Worm (Caenorhabditis elegans) whole organism, L4/young adult: Measurements from ENCODE around the gene tnc-2.
"Not testable (repeated sequence)": the region's sequence is repeated elsewhere in the genome, so short reads cannot be mapped to it uniquely, and the experiment has no call there.

Source experiments
- W03F9.2 ChIP-seq: fragments of 150-350 bp; optimal IDR thresholded peaks from 2 replicates; lab custom pipeline; 2014; ENCODE audit warnings: missing biosample characterization, missing genetic modification characterization
- dao-5 ChIP-seq: sonication (generic microtip); optimal IDR thresholded peaks from 2 replicates; lab custom pipeline; 2016; ENCODE audit warnings: missing genotype, missing genetic modification characterization, moderate library complexity, missing compliant biosample characterization
- him-1 ChIP-seq: sonication (generic microtip); optimal IDR thresholded peaks from 2 replicates; lab custom pipeline; 2016; ENCODE audit warnings: missing genotype, missing genetic modification reagents, missing genetic modification characterization, missing compliant biosample characterization

The tnc-2 gene

ce11 chrII:10466552-10466951, at the start of gene tnc-2:
Gene tnc-2, plus strand, starts transcription at chrII:10466852.
- TF ChIP-seq dao-5 (no peak), him-1 (tag; lab: Kevin White, UChicago) (no peak), W03F9.2 (no peak)

ce11 chrII:10421941-10422340, 44.7 kb upstream of the tnc-2 start, which contains the start of gene frpr-21:
Gene frpr-21, minus strand, starts transcription at chrII:10422041.
- TF ChIP-seq dao-5 (no peak), W03F9.2 (no peak), him-1 (tag; lab: Kevin White, UChicago) (no peak)

ce11 chrII:10435836-10436235, 30.8 kb upstream of the tnc-2 start, which contains the start of gene cut-4:
Gene cut-4, plus strand, starts transcription at chrII:10436136.
- TF ChIP-seq him-1 (tag; lab: Kevin White, UChicago) (no peak), W03F9.2 (no peak), dao-5 (no peak)

DNA sequence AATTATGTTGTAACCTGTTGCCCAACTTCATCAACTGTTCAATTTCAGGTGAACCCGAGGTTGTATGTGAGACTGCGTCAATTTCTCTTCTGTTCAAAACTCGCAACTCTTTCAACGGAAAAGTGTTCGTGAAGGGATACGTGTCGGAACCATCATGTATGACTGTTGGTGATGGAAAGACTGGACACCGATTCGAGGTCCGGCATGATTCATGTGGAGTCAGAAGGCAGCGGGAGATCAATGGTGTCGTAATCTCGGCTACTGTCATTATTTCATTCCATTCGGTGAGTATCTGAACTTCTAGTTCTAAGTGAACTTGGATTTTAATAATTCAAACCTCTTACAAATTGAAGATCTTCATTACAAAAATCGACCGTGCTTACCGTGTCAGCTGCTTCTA, 28.8 kb upstream of the tnc-2 start:
- TF ChIP-seq W03F9.2, result no peak
- TF ChIP-seq him-1 (tag; lab: Kevin White, UChicago), result no peak
- TF ChIP-seq dao-5, result no peak

ce11 chrII:10439976-10440375, 26.7 kb upstream of the tnc-2 start, which contains the start of gene E04D5.4:
Gene E04D5.4, plus strand, starts transcription at chrII:10440276.
- no peak for TF ChIP-seq W03F9.2
- TF ChIP-seq dao-5, result no peak
- TF ChIP-seq him-1 (tag; lab: Kevin White, UChicago), result no peak

DNA sequence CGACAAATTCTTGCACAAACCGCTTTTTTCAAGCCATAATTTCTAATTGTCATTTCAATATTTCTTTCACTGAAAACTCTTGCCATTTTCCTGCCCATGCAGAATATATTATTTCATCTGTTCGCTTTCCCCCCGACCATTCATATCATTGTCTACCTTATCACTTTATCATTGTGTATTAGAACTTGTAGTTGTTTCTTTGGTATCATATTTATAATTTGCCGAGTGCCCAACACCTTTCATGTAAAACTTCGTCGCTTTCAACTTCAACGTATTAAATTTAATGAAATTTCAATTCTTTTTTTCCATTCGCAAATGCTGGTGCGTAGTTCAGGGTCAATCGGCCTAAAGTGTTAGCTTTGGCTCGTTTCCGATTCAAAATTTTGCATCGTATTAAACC, 23.8 kb upstream of the tnc-2 start, which contains the start of gene ZK673.1:
Gene ZK673.1 (plus strand): TSS at position 301 of the 400 bp plus-strand sequence.
- TF ChIP-seq dao-5; W03F9.2; him-1 (tag; lab: Kevin White, UChicago): not testable (repeated sequence)

ce11 chrII:10443898-10444297, 22.8 kb upstream of the tnc-2 start:
- TF ChIP-seq dao-5, result no peak
- TF ChIP-seq W03F9.2, result no peak
- no peak for TF ChIP-seq him-1 (tag; lab: Kevin White, UChicago)

- no peak for TF ChIP-seq dao-5
Observed at ce11 chrII:10444971-10445707, 21.5 kb upstream of the tnc-2 start.

ce11 chrII:10445738-10446137, 20.9 kb upstream of the tnc-2 start:
- TF ChIP-seq him-1 (tag; lab: Kevin White, UChicago) (no peak), dao-5 (no peak), W03F9.2 (no peak)

- peak; percentile 13 for TF ChIP-seq W03F9.2
- TF ChIP-seq him-1 (tag; lab: Kevin White, UChicago), result no peak
Observed at ce11 chrII:10446300-10446699, 20.4 kb upstream of the tnc-2 start.

- TF ChIP-seq W03F9.2 (no peak), him-1 (tag; lab: Kevin White, UChicago) (no peak), dao-5 (no peak)
Observed at ce11 chrII:10446814-10447213, 19.8 kb upstream of the tnc-2 start.

ce11 chrII:10447348-10448316, 19.0 kb upstream of the tnc-2 start, which contains the start of gene ZK673.2:
Gene ZK673.2, plus strand, starts transcription at chrII:10448266.
- TF ChIP-seq W03F9.2, result no peak
- no peak for TF ChIP-seq dao-5
- no peak for TF ChIP-seq him-1 (tag; lab: Kevin White, UChicago)

- TF ChIP-seq W03F9.2 (no peak), dao-5 (no peak), him-1 (tag; lab: Kevin White, UChicago) (no peak)
Observed at ce11 chrII:10449707-10450106, 16.9 kb upstream of the tnc-2 start, which contains the start of gene lin-56. Gene lin-56, plus strand, starts transcription at chrII:10450007.

DNA sequence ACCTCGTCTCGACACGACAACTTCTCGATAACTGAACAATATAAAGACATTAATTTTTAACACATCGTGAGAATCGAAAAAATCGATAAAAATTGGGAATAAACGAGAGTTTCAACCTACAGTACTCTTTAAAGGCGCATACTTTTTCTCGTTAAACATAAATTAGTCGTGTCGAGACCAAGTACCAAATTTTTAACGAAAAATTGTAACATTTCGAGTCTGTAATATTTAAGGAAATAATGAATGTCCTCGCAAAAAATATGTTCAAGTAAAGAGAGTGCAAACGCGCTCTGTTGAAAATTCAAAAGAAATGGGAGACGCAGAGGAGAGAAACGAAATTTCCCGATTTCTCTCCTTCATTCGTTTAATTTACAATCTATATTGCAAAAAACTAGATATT, 16.3 kb upstream of the tnc-2 start:
- TF ChIP-seq W03F9.2 (no peak), dao-5 (no peak), him-1 (tag; lab: Kevin White, UChicago) (no peak)
